Fruit fly (Drosophila melanogaster) Kc167 (cell line): Measurements from ENCODE around the gene CG14327.

Experiments
- Myc ChIP-seq: fragments of >200 bp; optimal IDR thresholded peaks from 2 replicates; lab custom pipeline; 2017; ENCODE audit warnings: missing external identifiers
- Sin3A ChIP-seq: fragments of >200 bp; optimal IDR thresholded peaks from 2 replicates; lab custom pipeline; 2018; ENCODE audit warnings: missing external identifiers
- insv ChIP-seq: fragments of >200 bp; optimal IDR thresholded peaks from 3 replicates; lab custom pipeline; 2018; ENCODE audit warnings: missing external identifiers
- psq ChIP-seq: fragments of >200 bp; optimal IDR thresholded peaks from 2 replicates; lab custom pipeline; 2017; ENCODE audit warnings: missing external identifiers

- TF ChIP-seq psq (lab: Kevin White, UChicago), result no peak
- TF ChIP-seq Myc (lab: Kevin White, UChicago), result no peak
- no peak for TF ChIP-seq Sin3A (lab: Kevin White, UChicago)
- TF ChIP-seq insv (lab: Kevin White, UChicago), result no peak
Measured at dm6 chr3R:17609059-17609458, 4.5 kb upstream of the CG14327 start, which contains the start of gene CG14329.
